Worm (Caenorhabditis elegans) whole organism, L2 larva: Measurements from ENCODE around the gene dna-2.
A peak's percentile ranks its signal among the peaks of the same experiment; 100 is the strongest.

Experiments
- C34F6.9 ChIP-seq: fragments of 150-350 bp; optimal IDR thresholded peaks from 2 replicates; lab custom pipeline; 2014; ENCODE audit warnings: missing biosample characterization, missing genetic modification characterization
- F13H6.1 ChIP-seq: sonication (generic microtip); optimal IDR thresholded peaks from 2 replicates; lab custom pipeline; 2016; ENCODE audit warnings: missing genetic modification characterization, missing compliant biosample characterization
- R02D3.7 ChIP-seq: fragments of 150-350 bp; optimal IDR thresholded peaks from 2 replicates; lab custom pipeline; 2014; ENCODE audit warnings: missing biosample characterization, missing genetic modification characterization
- Y55F3AM.14 ChIP-seq: fragments of 200-800 bp; sonication (Bioruptor generic); optimal IDR thresholded peaks from 2 replicates; lab custom pipeline; 2018; ENCODE audit warnings: mild to moderate bottlenecking, missing genetic modification characterization, missing compliant biosample characterization
- ZK546.5 ChIP-seq: sonication (generic microtip); optimal IDR thresholded peaks from 2 replicates; lab custom pipeline; 2017; ENCODE audit warnings: missing biosample characterization, missing genetic modification characterization
- alr-1 ChIP-seq: fragments of 150-350 bp; optimal IDR thresholded peaks from 2 replicates; lab custom pipeline; 2014; ENCODE audit warnings: missing biosample characterization, missing genetic modification characterization
- aly-2 ChIP-seq: fragments of 150-350 bp; optimal IDR thresholded peaks from 2 replicates; lab custom pipeline; 2014; ENCODE audit warnings: missing biosample characterization, missing genetic modification characterization
- ama-1 ChIP-seq: fragments of 150-350 bp; optimal IDR thresholded peaks from 2 replicates; lab custom pipeline; 2018; ENCODE audit warnings: inconsistent platforms
- blmp-1 ChIP-seq: sonication (generic microtip); optimal IDR thresholded peaks from 2 replicates; lab custom pipeline; 2017; ENCODE audit warnings: missing genetic modification characterization, mild to moderate bottlenecking, missing compliant biosample characterization, antibody characterized with exemption, moderate library complexity; ENCODE audit not compliant: insufficient read depth
- ceh-16 ChIP-seq: fragments of 150-350 bp; optimal IDR thresholded peaks from 2 replicates; lab custom pipeline; 2014; ENCODE audit warnings: missing biosample characterization, missing genetic modification characterization
- ceh-82 ChIP-seq: fragments of 150-350 bp; optimal IDR thresholded peaks from 2 replicates; lab custom pipeline; 2014; ENCODE audit warnings: missing biosample characterization, missing genetic modification characterization
- crh-2 ChIP-seq: sonication (generic microtip); optimal IDR thresholded peaks from 2 replicates; lab custom pipeline; 2017; ENCODE audit warnings: missing biosample characterization, missing genetic modification characterization
- dmd-4 ChIP-seq: sonication (generic microtip); optimal IDR thresholded peaks from 2 replicates; lab custom pipeline; 2017; ENCODE audit warnings: missing biosample characterization, missing genetic modification characterization
- egl-27 ChIP-seq: sonication (generic microtip); optimal IDR thresholded peaks from 3 replicates; lab custom pipeline; 2017; ENCODE audit warnings: missing biosample characterization, missing genetic modification reagents, missing genetic modification characterization
- elt-1 ChIP-seq: fragments of 150-350 bp; optimal IDR thresholded peaks from 2 replicates; lab custom pipeline; 2014; ENCODE audit warnings: missing biosample characterization, missing genetic modification characterization
- elt-3 ChIP-seq: sonication (generic microtip); optimal IDR thresholded peaks from 2 replicates; lab custom pipeline; 2017; ENCODE audit warnings: missing biosample characterization, missing genetic modification characterization
- fos-1 ChIP-seq: fragments of 150-350 bp; optimal IDR thresholded peaks from 2 replicates; lab custom pipeline; 2014; ENCODE audit warnings: missing biosample characterization, missing genetic modification characterization
- gmeb-1 ChIP-seq: fragments of 150-350 bp; optimal IDR thresholded peaks from 2 replicates; lab custom pipeline; 2014; ENCODE audit warnings: missing biosample characterization, missing genetic modification characterization
- lin-11 ChIP-seq: fragments of 150-350 bp; sonication (generic microtip); optimal IDR thresholded peaks from 2 replicates; lab custom pipeline; 2014; ENCODE audit warnings: missing biosample characterization, missing genetic modification characterization, inconsistent platforms, mixed read lengths
- lin-13 ChIP-seq: fragments of 150-350 bp; optimal IDR thresholded peaks from 2 replicates; lab custom pipeline; 2014; ENCODE audit warnings: missing biosample characterization, missing genetic modification reagents, missing genetic modification characterization
- lin-39 ChIP-seq: fragments of 150-350 bp; optimal IDR thresholded peaks from 2 replicates; lab custom pipeline; 2014; ENCODE audit warnings: missing biosample characterization, missing genetic modification reagents, missing genetic modification characterization
- lsy-2 ChIP-seq, 2 experiments: fragments of 150-350 bp in 1 of 2; sonication (generic microtip) in 1 of 2; optimal IDR thresholded peaks; 2 replicates each; lab custom pipeline; 2014 to 2017; ENCODE audit warnings: missing biosample characterization in 2 of 2, missing genetic modification characterization in 2 of 2
- mab-5 ChIP-seq: fragments of 150-350 bp; optimal IDR thresholded peaks from 2 replicates; lab custom pipeline; 2014; ENCODE audit warnings: missing biosample characterization, missing genetic modification characterization
- mbf-1 ChIP-seq: sonication (generic microtip); optimal IDR thresholded peaks from 2 replicates; lab custom pipeline; 2017; ENCODE audit warnings: missing biosample characterization, missing genetic modification characterization
- mdl-1 ChIP-seq, 2 experiments: fragments of 150-350 bp in 1 of 2; sonication (generic microtip) in 1 of 2; optimal IDR thresholded peaks; 2 replicates each; lab custom pipeline; 2017; ENCODE audit warnings: missing biosample characterization in 2 of 2, missing genetic modification characterization in 2 of 2
- nhr-10 ChIP-seq: sonication (generic microtip); optimal IDR thresholded peaks from 2 replicates; lab custom pipeline; 2017; ENCODE audit warnings: missing biosample characterization, missing genetic modification characterization
- nhr-11 ChIP-seq: fragments of 150-350 bp; optimal IDR thresholded peaks from 2 replicates; lab custom pipeline; 2014; ENCODE audit warnings: missing biosample characterization, missing genetic modification characterization
- nhr-12 ChIP-seq: fragments of 150-350 bp; optimal IDR thresholded peaks from 2 replicates; lab custom pipeline; 2014; ENCODE audit warnings: missing biosample characterization, missing genetic modification characterization
- nhr-129 ChIP-seq: fragments of 150-350 bp; optimal IDR thresholded peaks from 2 replicates; lab custom pipeline; 2014; ENCODE audit warnings: missing biosample characterization, missing genetic modification characterization
- nhr-21 ChIP-seq: fragments of 150-350 bp; optimal IDR thresholded peaks from 2 replicates; lab custom pipeline; 2014; ENCODE audit warnings: missing biosample characterization, missing genetic modification characterization
- nhr-23 ChIP-seq: fragments of 150-350 bp; optimal IDR thresholded peaks from 2 replicates; lab custom pipeline; 2014; ENCODE audit warnings: missing biosample characterization, missing genetic modification reagents, missing genetic modification characterization
- nhr-237 ChIP-seq: fragments of 150-350 bp; optimal IDR thresholded peaks from 2 replicates; lab custom pipeline; 2014; ENCODE audit warnings: missing biosample characterization, missing genetic modification characterization
- nhr-25 ChIP-seq: fragments of 150-350 bp; sonication (generic microtip); optimal IDR thresholded peaks from 3 replicates; lab custom pipeline; 2014; ENCODE audit warnings: missing biosample characterization, missing genetic modification characterization
- nhr-6 ChIP-seq: fragments of 150-350 bp; optimal IDR thresholded peaks from 2 replicates; lab custom pipeline; 2014; ENCODE audit warnings: missing biosample characterization, missing genetic modification characterization
- nhr-77 ChIP-seq: fragments of 150-350 bp; optimal IDR thresholded peaks from 2 replicates; lab custom pipeline; 2014; ENCODE audit warnings: missing biosample characterization, missing genetic modification characterization
- peb-1 ChIP-seq: fragments of 150-350 bp; optimal IDR thresholded peaks from 2 replicates; lab custom pipeline; 2014; ENCODE audit warnings: missing biosample characterization, missing genetic modification characterization
- sem-4 ChIP-seq: fragments of 150-350 bp; optimal IDR thresholded peaks from 2 replicates; lab custom pipeline; 2014; ENCODE audit warnings: missing biosample characterization, missing genetic modification reagents, missing genetic modification characterization
- skn-1 ChIP-seq: sonication (generic microtip); optimal IDR thresholded peaks from 2 replicates; lab custom pipeline; 2017; ENCODE audit warnings: missing biosample characterization, missing genetic modification characterization
- sma-3 ChIP-seq: sonication (generic microtip); optimal IDR thresholded peaks from 2 replicates; lab custom pipeline; 2016; ENCODE audit warnings: missing genetic modification reagents, missing genetic modification characterization, missing compliant biosample characterization
- sma-9 ChIP-seq, 2 experiments: fragments of 150-350 bp in 1 of 2; sonication (generic microtip) in 1 of 2; optimal IDR thresholded peaks; 2 replicates each; lab custom pipeline; 2014 to 2016; ENCODE audit warnings: missing genetic modification characterization in 2 of 2, mild to moderate bottlenecking in 1 of 2, missing biosample characterization in 1 of 2, missing compliant biosample characterization in 1 of 2, missing genetic modification reagents in 1 of 2, moderate library complexity in 1 of 2
- snpc-4 ChIP-seq: fragments of 150-350 bp; optimal IDR thresholded peaks from 2 replicates; lab custom pipeline; 2014; ENCODE audit warnings: missing biosample characterization, missing genetic modification characterization
- unc-39 ChIP-seq: fragments of 150-350 bp; optimal IDR thresholded peaks from 2 replicates; lab custom pipeline; 2014; ENCODE audit warnings: missing biosample characterization, missing genetic modification characterization
- unc-55 ChIP-seq: fragments of 150-350 bp; sonication (generic microtip); optimal IDR thresholded peaks from 3 replicates; lab custom pipeline; 2014; ENCODE audit warnings: missing biosample characterization, missing genetic modification reagents, missing genetic modification characterization
- unc-62 ChIP-seq: fragments of 150-350 bp; optimal IDR thresholded peaks from 2 replicates; lab custom pipeline; 2014; ENCODE audit warnings: missing biosample characterization, missing genetic modification reagents, missing genetic modification characterization
- zag-1 ChIP-seq: fragments of 150-350 bp; optimal IDR thresholded peaks from 2 replicates; lab custom pipeline; 2014; ENCODE audit warnings: missing biosample characterization, missing genetic modification characterization
- ztf-1 ChIP-seq: fragments of 200-800 bp; sonication (Bioruptor generic); conservative IDR thresholded peaks from 2 replicates; pipeline ENCODE4 v1.3.6; 2022; ENCODE audit warnings: missing genetic modification characterization, missing compliant biosample characterization
- ztf-11 ChIP-seq: sonication (generic microtip); optimal IDR thresholded peaks from 2 replicates; lab custom pipeline; 2017; ENCODE audit warnings: missing biosample characterization, missing genetic modification characterization
- ztf-4 ChIP-seq: fragments of 150-350 bp; optimal IDR thresholded peaks from 2 replicates; lab custom pipeline; 2014; ENCODE audit warnings: missing biosample characterization, missing genetic modification characterization

Gene dna-2

DNA sequence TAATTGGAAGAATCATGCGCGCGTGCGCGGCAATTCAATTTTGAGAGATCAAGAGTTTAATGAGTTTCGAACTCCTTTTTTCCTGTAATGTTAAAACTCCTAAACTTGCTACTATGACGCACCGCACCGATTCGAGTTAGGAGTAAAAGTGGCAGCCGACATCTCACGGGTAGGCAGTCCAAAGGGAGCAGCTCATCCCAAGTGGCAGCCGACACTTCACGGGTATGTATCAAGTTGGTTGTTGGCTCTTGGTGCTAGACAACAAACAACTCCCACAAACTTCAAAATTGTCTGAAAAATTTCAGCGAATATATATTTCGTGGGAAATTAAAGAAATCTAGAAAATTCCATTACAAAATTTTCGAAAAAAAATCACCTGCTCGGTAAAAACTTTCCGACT, 25.0 kb upstream of the dna-2 start:
- no peak for TF ChIP-seq nhr-129 (tag; lab: Kevin White, UChicago)
- TF ChIP-seq snpc-4 = peak; percentile 79
- TF ChIP-seq, all 48 proteins: peak for 1

DNA sequence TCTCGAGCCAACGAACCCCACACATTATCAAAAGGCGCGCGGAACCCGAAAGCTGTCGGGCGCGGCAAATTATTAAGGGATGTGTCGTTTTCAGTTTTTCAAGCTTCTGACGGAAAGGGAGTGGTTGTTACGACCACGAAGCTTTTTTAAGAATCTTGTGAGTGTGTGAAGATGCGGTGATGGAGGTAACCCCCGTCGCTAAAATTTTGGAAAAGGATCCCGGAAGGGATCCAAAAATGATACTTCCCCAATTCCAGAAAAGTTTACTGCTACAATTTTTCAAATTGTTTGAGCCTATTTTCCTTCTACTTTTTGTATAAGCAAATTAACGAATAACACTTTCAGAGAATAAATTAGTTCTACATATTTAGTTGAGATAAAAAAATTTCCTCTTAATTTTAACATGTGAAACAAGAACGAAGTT, 21.5 kb upstream of the dna-2 start:
- TF ChIP-seq unc-39 (tag; lab: Kevin White, UChicago) = no peak
- TF ChIP-seq R02D3.7 = no peak
- peak; percentile 50 for TF ChIP-seq snpc-4
- TF ChIP-seq nhr-12 (tag; lab: Kevin White, UChicago) = peak; percentile 62
- peak; percentile 56 for TF ChIP-seq skn-1 (tag; lab: Kevin White, UChicago)
- TF ChIP-seq gmeb-1 = peak; percentile 15
- no peak for TF ChIP-seq mab-5 (tag; lab: Kevin White, UChicago)
- no peak for TF ChIP-seq nhr-23
- TF ChIP-seq sma-3 (GFP tag; lab: Kevin White, UChicago) = no peak
- TF ChIP-seq ztf-1 (GFP tag; lab: Robert Waterston, UW) = 0 out of 2 replicates have a peak, but pooled peaks have one; percentile 31
- no peak for TF ChIP-seq nhr-77
- no peak for TF ChIP-seq nhr-6 (tag; lab: Kevin White, UChicago)
- TF ChIP-seq lin-13 (GFP tag; lab: Kevin White, UChicago) = peak; percentile 81
- TF ChIP-seq ZK546.5 (tag; lab: Kevin White, UChicago) = no peak
- no peak for TF ChIP-seq unc-62 (GFP tag; lab: Kevin White, UChicago)
- TF ChIP-seq ztf-4 = peak; percentile 98
- TF ChIP-seq mdl-1 (tag; optimal IDR thresholded peaks at IDR 0.05; lab: Kevin White, UChicago) = no peak
- no peak for TF ChIP-seq nhr-10 (tag; lab: Kevin White, UChicago)
- TF ChIP-seq sem-4 (tag; lab: Kevin White, UChicago) = peak; percentile 63
- no peak for TF ChIP-seq lin-39 (tag; lab: Kevin White, UChicago)
- no peak for TF ChIP-seq Y55F3AM.14 (GFP tag; lab: Kevin White, UChicago)
- TF ChIP-seq nhr-25 = no peak
- peak; percentile 45 for TF ChIP-seq lin-11
- peak; percentile 30 for TF ChIP-seq F13H6.1 (tag; lab: Kevin White, UChicago)
- TF ChIP-seq sma-9 (GFP tag; optimal IDR thresholded peaks at IDR 0.05; lab: Kevin White, UChicago) = no peak
- TF ChIP-seq sma-9 (tag; optimal IDR thresholded peaks at IDR 0.05; lab: Kevin White, UChicago) = no peak
- no peak for TF ChIP-seq blmp-1
- TF ChIP-seq egl-27 (tag; lab: Kevin White, UChicago) = no peak
- TF ChIP-seq lsy-2 (tag; optimal IDR thresholded peaks at IDR 0.05; lab: Kevin White, UChicago) = peak in 1 of 2 experiments; percentile 89
- TF ChIP-seq C34F6.9 (tag; lab: Kevin White, UChicago) = peak; percentile 97
- TF ChIP-seq dmd-4 (tag; lab: Kevin White, UChicago) = no peak
- no peak for TF ChIP-seq ceh-16
- no peak for TF ChIP-seq elt-1 (tag; lab: Kevin White, UChicago)
- peak; percentile 57 for TF ChIP-seq nhr-129 (tag; lab: Kevin White, UChicago)
- no peak for TF ChIP-seq nhr-237
- TF ChIP-seq aly-2 = no peak
- no peak for TF ChIP-seq peb-1 (tag; lab: Kevin White, UChicago)
- TF ChIP-seq nhr-11 (tag; lab: Kevin White, UChicago) = no peak
- peak; percentile 99 for TF ChIP-seq ama-1 (lab: Kevin White, UChicago)
- TF ChIP-seq elt-3 (tag; lab: Kevin White, UChicago) = no peak
- no peak for TF ChIP-seq fos-1 (tag; lab: Kevin White, UChicago)
- no peak for TF ChIP-seq nhr-21 (tag; lab: Kevin White, UChicago)
- no peak for TF ChIP-seq ceh-82 (tag; lab: Kevin White, UChicago)
- peak; percentile 90 for TF ChIP-seq crh-2
- TF ChIP-seq mbf-1 = no peak
- no peak for TF ChIP-seq ztf-11 (tag; lab: Kevin White, UChicago)
- no peak for TF ChIP-seq zag-1 (tag; lab: Kevin White, UChicago)
- TF ChIP-seq alr-1 = no peak
- TF ChIP-seq unc-55 (GFP tag; lab: Kevin White, UChicago) = peak; percentile 45
